Fruit fly (Drosophila melanogaster) whole organism, embryonic: ENCODE results near the gene mask.

Experiments used
- Atf-2 ChIP-seq: fragments of 200-800 bp; sonication (Bioruptor generic); optimal IDR thresholded peaks from 2 replicates; lab custom pipeline; 2016; ENCODE audit warnings: missing biosample characterization, missing genetic modification characterization
- Bgb ChIP-seq: fragments of 200-800 bp; sonication (Bioruptor generic); IDR thresholded peaks from 2 replicates; pipeline ENCODE4 v1.3.6; 2022; ENCODE audit warnings: missing biosample characterization, missing genetic modification characterization; ENCODE audit not compliant: partially characterized antibody
- CG12155 ChIP-seq: fragments of 200-800 bp; sonication (Bioruptor generic); optimal IDR thresholded peaks from 3 replicates; lab custom pipeline; 2016; ENCODE audit warnings: missing biosample characterization, missing genetic modification characterization
- CG15269 ChIP-seq: fragments of 200-800 bp; sonication (Bioruptor generic); optimal IDR thresholded peaks from 2 replicates; lab custom pipeline; 2018; ENCODE audit warnings: missing biosample characterization, mild to moderate bottlenecking, missing genetic modification characterization, moderate library complexity
- CG17359 ChIP-seq: fragments of 200-800 bp; sonication (Bioruptor generic); optimal IDR thresholded peaks from 3 replicates; lab custom pipeline; 2018; ENCODE audit warnings: missing biosample characterization, mild to moderate bottlenecking, missing genetic modification characterization, moderate library complexity
- CG17612 ChIP-seq: fragments of 200-800 bp; sonication (Bioruptor generic); IDR thresholded peaks from 2 replicates; pipeline ENCODE4 v1.3.6; 2022; ENCODE audit warnings: missing biosample characterization, missing genetic modification characterization
- CG17829 ChIP-seq: fragments of 200-800 bp; optimal IDR thresholded peaks from 2 replicates; lab custom pipeline; 2019; ENCODE audit warnings: missing biosample characterization, mild to moderate bottlenecking, missing genetic modification characterization, moderate library complexity
- CG18764 ChIP-seq: fragments of 200-800 bp; sonication (Bioruptor generic); optimal IDR thresholded peaks from 3 replicates; lab custom pipeline; 2016; ENCODE audit warnings: missing biosample characterization, missing genetic modification characterization
- CG2120 ChIP-seq: fragments of 200-800 bp; sonication (Bioruptor generic); optimal IDR thresholded peaks from 3 replicates; lab custom pipeline; 2016; ENCODE audit warnings: missing biosample characterization, missing genetic modification characterization
- CG30403 ChIP-seq: fragments of 200-800 bp; sonication (Bioruptor generic); optimal IDR thresholded peaks from 3 replicates; lab custom pipeline; 2016; ENCODE audit warnings: missing biosample characterization, missing genetic modification characterization
- CG31224 ChIP-seq: fragments of 200-800 bp; sonication (Bioruptor generic); IDR thresholded peaks from 2 replicates; pipeline ENCODE4 v1.3.6; 2022; ENCODE audit warnings: missing biosample characterization, missing genetic modification characterization
- CG4707 ChIP-seq: fragments of 200-800 bp; sonication (Bioruptor generic); optimal IDR thresholded peaks from 2 replicates; lab custom pipeline; 2018; ENCODE audit warnings: missing biosample characterization, mild to moderate bottlenecking, missing genetic modification characterization, moderate library complexity
- CG4820 ChIP-seq: fragments of 200-800 bp; sonication (Bioruptor generic); optimal IDR thresholded peaks from 3 replicates; lab custom pipeline; 2016; ENCODE audit warnings: missing biosample characterization, missing genetic modification characterization
- CG6791 ChIP-seq: fragments of 200-800 bp; sonication (Bioruptor generic); IDR thresholded peaks from 3 replicates; pipeline ENCODE4 v1.3.6; 2022; ENCODE audit warnings: missing biosample characterization, missing genetic modification characterization; ENCODE audit not compliant: partially characterized antibody
- CG6854 ChIP-seq: fragments of 200-800 bp; sonication (Bioruptor generic); optimal IDR thresholded peaks from 3 replicates; lab custom pipeline; 2017; ENCODE audit warnings: missing biosample characterization, mild to moderate bottlenecking, missing genetic modification characterization
- CG7372 ChIP-seq: fragments of 200-800 bp; sonication (Bioruptor generic); IDR thresholded peaks from 2 replicates; pipeline ENCODE4 v1.3.6; 2022; ENCODE audit warnings: missing biosample characterization, missing genetic modification characterization
- CG7963 ChIP-seq: fragments of 200-800 bp; sonication (Bioruptor generic); IDR thresholded peaks from 3 replicates; pipeline ENCODE4 v1.3.6; 2022; ENCODE audit warnings: missing biosample characterization, missing genetic modification characterization; ENCODE audit not compliant: partially characterized antibody
- CG8478 ChIP-seq: fragments of >200 bp; optimal IDR thresholded peaks from 2 replicates; lab custom pipeline; 2018
- CG9437 ChIP-seq: fragments of 200-800 bp; sonication (Bioruptor generic); optimal IDR thresholded peaks from 2 replicates; lab custom pipeline; 2018; ENCODE audit warnings: missing biosample characterization, mild to moderate bottlenecking, missing genetic modification characterization
- CG9609 ChIP-seq: fragments of 200-800 bp; sonication (Bioruptor generic); optimal IDR thresholded peaks from 3 replicates; lab custom pipeline; 2016; ENCODE audit warnings: missing biosample characterization, missing genetic modification characterization
- CG9727 ChIP-seq: fragments of 200-800 bp; sonication (Bioruptor generic); optimal IDR thresholded peaks from 3 replicates; lab custom pipeline; 2017; ENCODE audit warnings: missing biosample characterization, mild to moderate bottlenecking, missing genetic modification characterization
- Chrac-16 ChIP-seq: fragments of 200-800 bp; sonication (Bioruptor generic); optimal IDR thresholded peaks from 3 replicates; lab custom pipeline; 2016; ENCODE audit warnings: missing biosample characterization, missing genetic modification characterization
- Drgx ChIP-seq: fragments of 200-800 bp; sonication (Bioruptor generic); IDR thresholded peaks from 2 replicates; pipeline ENCODE4 v1.3.6; 2022; ENCODE audit warnings: missing biosample characterization, missing genetic modification characterization
- Hand ChIP-seq: fragments of 200-800 bp; sonication (Bioruptor generic); optimal IDR thresholded peaks from 2 replicates; lab custom pipeline; 2017; ENCODE audit warnings: mild to moderate bottlenecking, missing biosample characterization, missing genetic modification reagents, missing genetic modification characterization
- Hmx ChIP-seq: fragments of 200-800 bp; sonication (Bioruptor generic); optimal IDR thresholded peaks from 2 replicates; lab custom pipeline; 2016; ENCODE audit warnings: missing biosample characterization, missing genetic modification characterization
- Lhr ChIP-seq: fragments of 200-800 bp; sonication (Bioruptor generic); optimal IDR thresholded peaks from 3 replicates; lab custom pipeline; 2017; ENCODE audit warnings: mild to moderate bottlenecking, missing biosample characterization, missing genetic modification reagents, missing genetic modification characterization
- Lim3 ChIP-seq: fragments of 200-800 bp; sonication (Bioruptor generic); IDR thresholded peaks from 2 replicates; pipeline ENCODE4 v1.3.6; 2022; ENCODE audit warnings: missing biosample characterization, missing genetic modification characterization
- Meics ChIP-seq: fragments of 200-800 bp; sonication (Bioruptor generic); optimal IDR thresholded peaks from 2 replicates; lab custom pipeline; 2017; ENCODE audit warnings: missing biosample characterization, mild to moderate bottlenecking, missing genetic modification characterization
- NC2α ChIP-seq: fragments of 200-800 bp; sonication (Bioruptor generic); optimal IDR thresholded peaks from 2 replicates; lab custom pipeline; 2016; ENCODE audit warnings: missing biosample characterization, missing genetic modification characterization
- NFAT ChIP-seq: fragments of 200-800 bp; sonication (Bioruptor generic); IDR thresholded peaks from 2 replicates; pipeline ENCODE4 v1.3.6; 2022; ENCODE audit warnings: missing biosample characterization, missing genetic modification characterization
- Nf-YB ChIP-seq: fragments of 200-800 bp; sonication (Bioruptor generic); optimal IDR thresholded peaks from 3 replicates; lab custom pipeline; 2019; ENCODE audit warnings: missing biosample characterization, mild to moderate bottlenecking, missing genetic modification characterization, moderate library complexity
- Oaz ChIP-seq: fragments of 200-800 bp; sonication (Bioruptor generic); IDR thresholded peaks from 2 replicates; pipeline ENCODE4 v1.3.6; 2022; ENCODE audit warnings: missing biosample characterization, missing genetic modification characterization
- Opbp ChIP-seq: fragments of 200-800 bp; sonication (Bioruptor generic); IDR thresholded peaks from 3 replicates; pipeline ENCODE4 v1.3.6; 2022; ENCODE audit warnings: missing biosample characterization, missing genetic modification characterization; ENCODE audit not compliant: partially characterized antibody
- PHDP ChIP-seq: fragments of 200-800 bp; sonication (Bioruptor generic); optimal IDR thresholded peaks from 3 replicates; lab custom pipeline; 2018; ENCODE audit warnings: missing biosample characterization, mild to moderate bottlenecking, missing genetic modification characterization, moderate library complexity
- Side ChIP-seq: fragments of 200-800 bp; sonication (Bioruptor generic); optimal IDR thresholded peaks from 2 replicates; lab custom pipeline; 2016; ENCODE audit warnings: missing biosample characterization, missing genetic modification characterization
- Xrp1 ChIP-seq: fragments of 200-800 bp; sonication (Bioruptor generic); IDR thresholded peaks from 2 replicates; pipeline ENCODE4 v1.3.6; 2022; ENCODE audit warnings: missing biosample characterization, missing genetic modification characterization
- ase ChIP-seq: fragments of 200-800 bp; sonication (Bioruptor generic); IDR thresholded peaks from 3 replicates; pipeline ENCODE4 v1.3.6; 2022; ENCODE audit warnings: missing biosample characterization, missing genetic modification characterization
- btn ChIP-seq: fragments of 200-800 bp; sonication (Bioruptor generic); optimal IDR thresholded peaks from 2 replicates; lab custom pipeline; 2016; ENCODE audit warnings: missing biosample characterization, missing genetic modification characterization
- danr ChIP-seq: fragments of 200-800 bp; sonication (Bioruptor generic); IDR thresholded peaks from 2 replicates; pipeline ENCODE4 v1.3.6; 2022; ENCODE audit warnings: missing biosample characterization, missing genetic modification characterization
- ewg ChIP-seq: fragments of 200-800 bp; sonication (Bioruptor generic); optimal IDR thresholded peaks from 3 replicates; lab custom pipeline; 2017; ENCODE audit warnings: mild to moderate bottlenecking, missing biosample characterization, missing genetic modification reagents, missing genetic modification characterization
- fd102C ChIP-seq: fragments of 200-800 bp; sonication (Bioruptor generic); optimal IDR thresholded peaks from 2 replicates; lab custom pipeline; 2018; ENCODE audit warnings: missing biosample characterization, mild to moderate bottlenecking, missing genetic modification characterization, moderate library complexity
- fru ChIP-seq: fragments of >200 bp; optimal IDR thresholded peaks from 2 replicates; lab custom pipeline; 2017
- ham ChIP-seq: fragments of 200-800 bp; sonication (Bioruptor generic); IDR thresholded peaks from 2 replicates; pipeline ENCODE4 v1.3.6; 2022; ENCODE audit warnings: missing biosample characterization, missing genetic modification characterization
- hkb ChIP-seq, 2 experiments: fragments of 200-800 bp in 1 of 2; fragments of >200 bp in 1 of 2; sonication (Bioruptor generic) in 1 of 2; IDR thresholded peaks in 1 of 2; optimal IDR thresholded peaks in 1 of 2; 2 replicates each; pipeline versions ENCODE4 v1.3.6 to Lab custom; 2017 to 2022; ENCODE audit warnings: missing biosample characterization in 1 of 2, missing genetic modification characterization in 1 of 2
- inv ChIP-seq: fragments of 200-800 bp; sonication (Bioruptor generic); IDR thresholded peaks from 2 replicates; pipeline ENCODE4 v1.3.6; 2022; ENCODE audit warnings: missing biosample characterization, missing genetic modification characterization; ENCODE audit not compliant: partially characterized antibody
- maf-S ChIP-seq: fragments of 200-800 bp; sonication (Bioruptor generic); optimal IDR thresholded peaks from 2 replicates; lab custom pipeline; 2016; ENCODE audit warnings: missing biosample characterization, missing genetic modification characterization
- nmo ChIP-seq: fragments of 200-800 bp; sonication (Bioruptor generic); optimal IDR thresholded peaks from 2 replicates; lab custom pipeline; 2018; ENCODE audit warnings: missing biosample characterization, mild to moderate bottlenecking, missing genetic modification characterization, moderate library complexity
- onecut ChIP-seq: fragments of 200-800 bp; sonication (Bioruptor generic); IDR thresholded peaks from 2 replicates; pipeline ENCODE4 v1.3.6; 2022; ENCODE audit warnings: missing biosample characterization, missing genetic modification characterization
- sr ChIP-seq: fragments of 200-800 bp; sonication (Bioruptor generic); IDR thresholded peaks from 3 replicates; pipeline ENCODE4 v1.3.6; 2022; ENCODE audit warnings: missing biosample characterization, missing genetic modification characterization
- sug ChIP-seq: fragments of 200-800 bp; optimal IDR thresholded peaks from 2 replicates; lab custom pipeline; 2019; ENCODE audit warnings: missing biosample characterization, mild to moderate bottlenecking, missing genetic modification characterization, moderate library complexity
- toy ChIP-seq: fragments of 200-800 bp; sonication (Bioruptor generic); IDR thresholded peaks from 2 replicates; pipeline ENCODE4 v1.3.6; 2022; ENCODE audit warnings: missing biosample characterization, missing genetic modification characterization

Gene mask

dm6 chr3R:24193373-24193879 lies 36.9 kb upstream of the mask start, which contains the start of the genes SMC6 and CG6204 (continued):
- peak; percentile 85 for TF ChIP-seq ewg (GFP tag; lab: Kevin White, UChicago)
- peak; percentile 95 for TF ChIP-seq CG30403
- TF ChIP-seq Oaz (GFP tag; lab: Robert Waterston, UW): peak; percentile 87
- TF ChIP-seq Xrp1 (GFP tag; lab: Robert Waterston, UW): peak; percentile 95
- peak; percentile 75 for TF ChIP-seq CG17612 (GFP tag; lab: Robert Waterston, UW)
- no peak for TF ChIP-seq CG6791 (GFP tag; lab: Robert Waterston, UW)
- TF ChIP-seq CG31224 (GFP tag; lab: Robert Waterston, UW): peak; percentile 89
- peak; percentile 86 for TF ChIP-seq Hmx (GFP tag; lab: Kevin White, UChicago)
- TF ChIP-seq Lhr (GFP tag; lab: Kevin White, UChicago): peak; percentile 70
- TF ChIP-seq toy (GFP tag; lab: Robert Waterston, UW): peak; percentile 87
- peak; percentile 85 for TF ChIP-seq onecut (GFP tag; lab: Robert Waterston, UW)
- TF ChIP-seq Opbp (GFP tag; lab: Robert Waterston, UW): no peak
- no peak for TF ChIP-seq CG8478 (lab: Kevin White, UChicago)
- 0 out of 2 replicates have a peak, but pooled peaks have one; percentile 23 for TF ChIP-seq Bgb (GFP tag; lab: Robert Waterston, UW)
- TF ChIP-seq ase (GFP tag; lab: Robert Waterston, UW): peak; percentile 90
- peak; percentile 52 for TF ChIP-seq fd102C (GFP tag; lab: Kevin White, UChicago)
- TF ChIP-seq CG17359 (tag; lab: Kevin White, UChicago): peak; percentile 95
- peak; percentile 80 for TF ChIP-seq Hand (GFP tag; lab: Kevin White, UChicago)
- peak; percentile 92 for TF ChIP-seq CG12155
- peak; percentile 71 for TF ChIP-seq Atf-2
- peak; percentile 63 for TF ChIP-seq NC2α (GFP tag; lab: Kevin White, UChicago)
- peak; percentile 96 for TF ChIP-seq CG2120 (GFP tag; lab: Kevin White, UChicago)
- TF ChIP-seq ham (GFP tag; lab: Robert Waterston, UW): peak; percentile 85
- TF ChIP-seq Meics: peak; percentile 94
- peak; percentile 81 for TF ChIP-seq CG18764 (GFP tag; lab: Kevin White, UChicago)
- peak; percentile 96 for TF ChIP-seq PHDP (tag; lab: Kevin White, UChicago)
- TF ChIP-seq Chrac-16: peak; percentile 94
- no peak for TF ChIP-seq CG7963 (GFP tag; lab: Robert Waterston, UW)
- peak; percentile 80 for TF ChIP-seq Nf-YB
- peak; percentile 60 for TF ChIP-seq Lim3 (GFP tag; lab: Robert Waterston, UW)
- TF ChIP-seq fru: no peak
- TF ChIP-seq nmo (GFP tag; lab: Kevin White, UChicago): peak; percentile 98
- peak; percentile 80 for TF ChIP-seq CG9609 (GFP tag; lab: Kevin White, UChicago)
- TF ChIP-seq CG6854 (GFP tag; lab: Kevin White, UChicago): peak; percentile 82
- TF ChIP-seq CG15269 (tag; lab: Kevin White, UChicago): peak; percentile 96
- TF ChIP-seq CG9727 (GFP tag; lab: Kevin White, UChicago): peak; percentile 93
- peak; percentile 95 for TF ChIP-seq CG17829 (tag; lab: Kevin White, UChicago)
- TF ChIP-seq btn (GFP tag; lab: Kevin White, UChicago): peak; percentile 34
- TF ChIP-seq sr: peak; percentile 44; the same call in 1 of the 3 replicates
- peak; percentile 76 for TF ChIP-seq Side (GFP tag; lab: Kevin White, UChicago)
- TF ChIP-seq Drgx (GFP tag; lab: Robert Waterston, UW): peak; percentile 94
- TF ChIP-seq hkb (optimal IDR thresholded peaks at IDR 0.05; lab: Kevin White, UChicago): no peak
- TF ChIP-seq hkb (GFP tag; IDR thresholded peaks at IDR 0.05; lab: Robert Waterston, UW): peak; percentile 95
- TF ChIP-seq CG4707 (GFP tag; lab: Kevin White, UChicago): peak; percentile 78
- peak; percentile 92 for TF ChIP-seq CG7372 (GFP tag; lab: Robert Waterston, UW)
- TF ChIP-seq NFAT: peak; percentile 91
- TF ChIP-seq inv (GFP tag; lab: Robert Waterston, UW): peak; percentile 51; the same call in 1 of the 2 replicates
- peak; percentile 86 for TF ChIP-seq danr (GFP tag; lab: Robert Waterston, UW)
- TF ChIP-seq CG9437: peak; percentile 84
- TF ChIP-seq CG4820 (GFP tag; lab: Kevin White, UChicago): peak; percentile 92
- peak; percentile 85 for TF ChIP-seq maf-S (GFP tag; lab: Kevin White, UChicago)
- TF ChIP-seq sug: peak; percentile 93
